Fruit fly (Drosophila melanogaster): Measurements from ENCODE around the gene ND-13B.

The ND-13B gene

dm6 chr3L:10654439-10654838, 39.5 kb downstream of the ND-13B start:
- TF ChIP-seq h (optimal IDR thresholded peaks at IDR 0.05), result no peak
- no peak for TF ChIP-seq Sin3A (optimal IDR thresholded peaks at IDR 0.05)
- TF ChIP-seq ttk (optimal IDR thresholded peaks at IDR 0.05), result no peak
- TF ChIP-seq Myc (optimal IDR thresholded peaks at IDR 0.05), result no peak
- TF ChIP-seq insv (optimal IDR thresholded peaks at IDR 0.05), result no peak
- no peak for TF ChIP-seq psq (optimal IDR thresholded peaks at IDR 0.05)

- no peak for TF ChIP-seq h (optimal IDR thresholded peaks at IDR 0.05)
- no peak for TF ChIP-seq Myc (optimal IDR thresholded peaks at IDR 0.05)
- no peak for TF ChIP-seq ttk (optimal IDR thresholded peaks at IDR 0.05)
- no peak for TF ChIP-seq Sin3A (optimal IDR thresholded peaks at IDR 0.05)
- TF ChIP-seq insv (optimal IDR thresholded peaks at IDR 0.05), result no peak
- no peak for TF ChIP-seq psq (optimal IDR thresholded peaks at IDR 0.05)
Observed at dm6 chr3L:10652487-10652886, 41.4 kb downstream of the ND-13B start.

- TF ChIP-seq h (optimal IDR thresholded peaks at IDR 0.05) (no peak), Myc (optimal IDR thresholded peaks at IDR 0.05) (no peak), insv (optimal IDR thresholded peaks at IDR 0.05) (no peak), psq (optimal IDR thresholded peaks at IDR 0.05) (no peak), Sin3A (optimal IDR thresholded peaks at IDR 0.05) (no peak), ttk (optimal IDR thresholded peaks at IDR 0.05) (no peak)
Observed at dm6 chr3L:10651271-10651670, 42.6 kb downstream of the ND-13B start.

dm6 chr3L:10648431-10648830, 45.5 kb downstream of the ND-13B start:
- no peak for TF ChIP-seq insv (optimal IDR thresholded peaks at IDR 0.05)
- TF ChIP-seq ttk (optimal IDR thresholded peaks at IDR 0.05), result no peak
- TF ChIP-seq h (optimal IDR thresholded peaks at IDR 0.05), result no peak
- no peak for TF ChIP-seq Myc (optimal IDR thresholded peaks at IDR 0.05)
- TF ChIP-seq psq (optimal IDR thresholded peaks at IDR 0.05), result no peak
- TF ChIP-seq Sin3A (optimal IDR thresholded peaks at IDR 0.05), result no peak

DNA sequence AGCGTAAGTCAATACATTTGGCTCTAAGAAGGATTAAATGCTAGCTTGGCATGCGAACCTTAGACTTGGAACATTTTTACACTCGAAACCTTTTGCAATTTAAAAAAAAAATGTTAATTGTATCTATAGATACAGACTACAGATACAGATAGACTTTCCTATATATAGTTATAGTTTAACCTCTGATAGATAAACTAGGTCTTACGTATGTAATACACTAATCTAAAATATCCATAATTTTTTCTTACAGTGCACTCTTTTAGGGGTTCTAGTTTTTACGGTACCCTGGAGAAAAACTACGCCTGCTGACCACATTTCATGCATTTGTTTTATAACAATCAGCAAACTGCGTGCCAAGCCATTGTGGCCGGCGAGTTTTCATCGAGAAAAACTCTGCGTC, 46.8 kb downstream of the ND-13B start:
- TF ChIP-seq h (optimal IDR thresholded peaks at IDR 0.05) (no peak), Myc (optimal IDR thresholded peaks at IDR 0.05) (no peak), insv (optimal IDR thresholded peaks at IDR 0.05) (no peak), ttk (optimal IDR thresholded peaks at IDR 0.05) (no peak), Sin3A (optimal IDR thresholded peaks at IDR 0.05) (no peak)

DNA sequence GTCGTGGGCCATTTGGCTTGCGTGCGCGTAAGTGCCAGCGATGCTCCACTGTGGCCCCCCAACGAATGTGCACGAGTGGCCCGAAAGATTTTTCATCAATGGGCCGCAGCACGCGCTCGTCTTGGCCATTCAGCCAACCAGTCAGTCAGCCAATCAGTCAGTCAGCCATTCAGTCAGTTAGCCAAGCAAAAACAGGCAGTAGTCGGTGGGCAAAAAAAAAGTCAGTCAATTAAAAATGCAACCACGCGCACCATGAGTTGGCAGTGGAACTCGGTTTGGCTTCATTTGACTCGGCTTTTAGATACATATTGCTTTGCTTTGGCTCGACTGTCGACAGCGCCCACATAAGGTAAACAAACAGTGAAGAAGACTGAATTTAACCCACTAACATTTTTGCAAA, 47.9 kb downstream of the ND-13B start:
- no peak for TF ChIP-seq Myc (optimal IDR thresholded peaks at IDR 0.05)
- no peak for TF ChIP-seq psq (optimal IDR thresholded peaks at IDR 0.05)
- TF ChIP-seq Sin3A (optimal IDR thresholded peaks at IDR 0.05), result no peak
- no peak for TF ChIP-seq h (optimal IDR thresholded peaks at IDR 0.05)
- no peak for TF ChIP-seq insv (optimal IDR thresholded peaks at IDR 0.05)
- no peak for TF ChIP-seq ttk (optimal IDR thresholded peaks at IDR 0.05)

DNA sequence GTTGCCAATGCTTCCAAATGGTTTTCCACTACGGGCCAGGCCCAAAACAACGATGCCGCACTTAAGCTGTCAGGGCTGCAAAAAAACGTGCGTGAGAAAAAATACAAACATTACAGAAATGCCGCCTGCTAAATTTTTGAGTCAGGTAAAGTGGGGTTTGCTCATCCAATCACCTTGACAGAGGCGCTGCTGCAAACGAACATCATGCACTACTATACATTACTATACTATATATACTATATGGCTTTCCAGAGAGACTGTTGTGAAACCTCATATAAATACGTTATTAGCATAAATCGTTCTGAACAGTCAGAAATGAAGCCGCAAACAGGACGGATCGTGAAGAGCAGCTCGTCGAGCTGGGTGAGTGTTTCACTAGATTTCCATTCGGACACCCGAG, 50.7 kb downstream of the ND-13B start, which contains the start of gene CG14153:
Gene CG14153, plus strand, starts transcription at position 301 of the 400 bp plus-strand sequence.
- TF ChIP-seq Sin3A (optimal IDR thresholded peaks at IDR 0.05), result no peak
- TF ChIP-seq psq (optimal IDR thresholded peaks at IDR 0.05), result no peak
